Fruit fly (Drosophila melanogaster): ENCODE data around the gene Jasper.

The Jasper gene

DNA sequence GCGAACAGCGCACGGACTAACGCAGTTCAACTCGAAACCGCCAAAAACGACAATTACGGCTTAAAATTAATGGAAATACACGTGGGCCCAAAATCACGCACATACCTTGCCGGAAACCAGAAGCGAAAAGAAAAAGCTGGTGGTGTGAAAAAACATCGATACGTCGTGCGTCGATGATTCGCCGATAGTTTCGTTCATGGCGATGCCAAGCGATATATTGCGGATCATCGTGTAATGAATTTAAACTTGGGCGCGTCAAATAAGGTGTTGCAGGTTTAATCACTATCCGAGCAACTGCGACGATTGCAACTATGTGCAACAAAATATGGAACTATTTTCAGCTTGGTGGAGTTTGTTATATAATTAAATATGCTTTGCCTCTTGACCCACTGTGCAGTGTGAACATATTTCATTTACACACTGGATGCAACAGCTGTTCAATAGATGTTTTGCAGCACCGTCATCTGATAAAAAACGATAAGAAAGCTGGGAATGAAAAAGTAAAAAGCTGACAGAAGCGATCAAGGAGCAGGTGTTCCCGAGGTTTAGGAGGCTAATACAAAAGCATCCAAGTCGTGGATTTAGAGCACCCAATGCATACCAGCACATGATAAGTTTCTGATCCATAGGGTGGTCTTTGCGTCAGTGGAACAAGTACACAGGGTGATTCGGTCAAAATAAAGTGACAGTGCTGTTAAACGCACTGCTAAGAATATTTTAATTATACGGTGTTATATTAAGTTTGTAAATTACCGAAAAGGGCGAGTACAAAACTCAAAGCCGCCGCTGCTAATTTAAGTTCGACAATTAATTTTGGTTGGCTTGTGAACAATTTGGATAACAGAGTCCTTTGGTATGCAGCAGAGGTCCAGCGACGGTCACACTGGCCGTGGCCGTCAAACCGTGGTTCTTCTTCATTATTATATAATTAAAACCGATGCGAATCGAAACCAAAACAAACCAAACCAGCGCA, 6.0 kb upstream of the Jasper start, which contains the start of the genes RpL32 and CG7943 (continued):
- TF ChIP-seq dan (GFP tag; IDR thresholded peaks at IDR 0.05) (peak; percentile 84), Scr (GFP tag; IDR thresholded peaks at IDR 0.05; ENCODE audit: partially characterized antibody) (peak; percentile 100), h (optimal IDR thresholded peaks at IDR 0.05) (no peak), CG12104 (GFP tag; optimal IDR thresholded peaks at IDR 0.05) (peak; percentile 92), Awh (GFP tag; IDR thresholded peaks at IDR 0.05) (peak; percentile 86), CG15601 (tag; optimal IDR thresholded peaks at IDR 0.05) (peak; percentile 83), CG6791 (GFP tag; IDR thresholded peaks at IDR 0.05; ENCODE audit: partially characterized antibody) (peak; percentile 100), CG12299 (tag; optimal IDR thresholded peaks at IDR 0.05) (peak; percentile 84), kay (GFP tag; optimal IDR thresholded peaks at IDR 0.05) (peak; percentile 75), Xrp1 (GFP tag; IDR thresholded peaks at IDR 0.05) (peak; percentile 94), CG14860 (GFP tag; IDR thresholded peaks at IDR 0.05; ENCODE audit: partially characterized antibody) (peak; percentile 100), CG2712 (tag; optimal IDR thresholded peaks at IDR 0.05) (peak; percentile 92), pzg (GFP tag; optimal IDR thresholded peaks at IDR 0.05) (peak; percentile 92), ara (GFP tag; IDR thresholded peaks at IDR 0.05) (peak; percentile 90), CG10147 (GFP tag; optimal IDR thresholded peaks at IDR 0.05) (peak; percentile 90), CG5180 (GFP tag; optimal IDR thresholded peaks at IDR 0.05) (peak; percentile 72), CG12236 (GFP tag; optimal IDR thresholded peaks at IDR 0.05) (peak; percentile 87), PHDP (tag; optimal IDR thresholded peaks at IDR 0.05) (peak; percentile 91), slou (GFP tag; optimal IDR thresholded peaks at IDR 0.05) (peak; percentile 95), CG17328 (GFP tag; IDR thresholded peaks at IDR 0.05) (peak; percentile 92), MBD-R2 (GFP tag; IDR thresholded peaks at IDR 0.05) (peak; percentile 89), Ets97D (GFP tag; optimal IDR thresholded peaks at IDR 0.05) (peak; percentile 99), pho (GFP tag; optimal IDR thresholded peaks at IDR 0.05) (peak; percentile 93), Rx (GFP tag; IDR thresholded peaks at IDR 0.05) (peak; percentile 93), Ssrp (tag; optimal IDR thresholded peaks at IDR 0.05) (peak; percentile 82), CG11723 (GFP tag; optimal IDR thresholded peaks at IDR 0.05) (peak; percentile 87), dimm (GFP tag; IDR thresholded peaks at IDR 0.05) (peak; percentile 86), prd (optimal IDR thresholded peaks at IDR 0.05) (no peak), prd (GFP tag; IDR thresholded peaks at IDR 0.05) (peak; percentile 97), CG17802 (tag; optimal IDR thresholded peaks at IDR 0.05) (peak; percentile 84), CG6175 (GFP tag; IDR thresholded peaks at IDR 0.05) (peak; percentile 92), TFAM (GFP tag; optimal IDR thresholded peaks at IDR 0.05) (peak; percentile 85), peb (GFP tag; IDR thresholded peaks at IDR 0.05) (peak; percentile 92), CG32532 (GFP tag; IDR thresholded peaks at IDR 0.05) (peak; percentile 96), CG1529 (GFP tag; optimal IDR thresholded peaks at IDR 0.05) (peak; percentile 71), CG30020 (tag; optimal IDR thresholded peaks at IDR 0.05) (peak; percentile 88), ftz-f1 (GFP tag; optimal IDR thresholded peaks at IDR 0.05) (peak; percentile 81), CG2889 (GFP tag; IDR thresholded peaks at IDR 0.05) (peak; percentile 88), CG8924 (tag; optimal IDR thresholded peaks at IDR 0.05) (peak; percentile 91), z (GFP tag; IDR thresholded peaks at IDR 0.05) (peak; percentile 50; the same call in 2 of the 3 replicates), CG10979 (tag; optimal IDR thresholded peaks at IDR 0.05) (peak; percentile 88), pnt (GFP tag; optimal IDR thresholded peaks at IDR 0.05) (peak; percentile 96), CG33213 (GFP tag; optimal IDR thresholded peaks at IDR 0.05) (peak; percentile 96), aop (GFP tag; IDR thresholded peaks at IDR 0.05) (peak; percentile 88), sna (GFP tag; IDR thresholded peaks at IDR 0.05; ENCODE audit: partially characterized antibody) (peak; percentile 100), Mrtf (GFP tag; IDR thresholded peaks at IDR 0.05) (peak; percentile 85), CG13894 (tag; optimal IDR thresholded peaks at IDR 0.05) (peak; percentile 91), CG30431 (GFP tag; optimal IDR thresholded peaks at IDR 0.05) (peak; percentile 71), dmrt11E (tag; optimal IDR thresholded peaks at IDR 0.05) (peak; percentile 79)
